Worm (Caenorhabditis elegans) whole organism, L2 larva: ENCODE results near the gene daf-38.

ENCODE experiments used
- R02D3.7 ChIP-seq: fragments of 150-350 bp; optimal IDR thresholded peaks from 2 replicates; lab custom pipeline; 2014; ENCODE audit warnings: missing biosample characterization, missing genetic modification characterization
- Y55F3AM.14 ChIP-seq: fragments of 200-800 bp; sonication (Bioruptor generic); optimal IDR thresholded peaks from 2 replicates; lab custom pipeline; 2018; ENCODE audit warnings: mild to moderate bottlenecking, missing genetic modification characterization, missing compliant biosample characterization
- alr-1 ChIP-seq: fragments of 150-350 bp; optimal IDR thresholded peaks from 2 replicates; lab custom pipeline; 2014; ENCODE audit warnings: missing biosample characterization, missing genetic modification characterization
- ama-1 ChIP-seq: fragments of 150-350 bp; optimal IDR thresholded peaks from 2 replicates; lab custom pipeline; 2018; ENCODE audit warnings: inconsistent platforms
- lin-13 ChIP-seq: fragments of 150-350 bp; optimal IDR thresholded peaks from 2 replicates; lab custom pipeline; 2014; ENCODE audit warnings: missing biosample characterization, missing genetic modification reagents, missing genetic modification characterization
- lin-39 ChIP-seq: fragments of 150-350 bp; optimal IDR thresholded peaks from 2 replicates; lab custom pipeline; 2014; ENCODE audit warnings: missing biosample characterization, missing genetic modification reagents, missing genetic modification characterization
- mdl-1 ChIP-seq, 2 experiments: fragments of 150-350 bp in 1 of 2; sonication (generic microtip) in 1 of 2; optimal IDR thresholded peaks; 2 replicates each; lab custom pipeline; 2017; ENCODE audit warnings: missing biosample characterization in 2 of 2, missing genetic modification characterization in 2 of 2
- nhr-12 ChIP-seq: fragments of 150-350 bp; optimal IDR thresholded peaks from 2 replicates; lab custom pipeline; 2014; ENCODE audit warnings: missing biosample characterization, missing genetic modification characterization
- nhr-129 ChIP-seq: fragments of 150-350 bp; optimal IDR thresholded peaks from 2 replicates; lab custom pipeline; 2014; ENCODE audit warnings: missing biosample characterization, missing genetic modification characterization
- nhr-237 ChIP-seq: fragments of 150-350 bp; optimal IDR thresholded peaks from 2 replicates; lab custom pipeline; 2014; ENCODE audit warnings: missing biosample characterization, missing genetic modification characterization
- skn-1 ChIP-seq: sonication (generic microtip); optimal IDR thresholded peaks from 2 replicates; lab custom pipeline; 2017; ENCODE audit warnings: missing biosample characterization, missing genetic modification characterization
- sma-9 ChIP-seq, 2 experiments: fragments of 150-350 bp in 1 of 2; sonication (generic microtip) in 1 of 2; optimal IDR thresholded peaks; 2 replicates each; lab custom pipeline; 2014 to 2016; ENCODE audit warnings: missing genetic modification characterization in 2 of 2, mild to moderate bottlenecking in 1 of 2, missing biosample characterization in 1 of 2, missing compliant biosample characterization in 1 of 2, missing genetic modification reagents in 1 of 2, moderate library complexity in 1 of 2
- snpc-4 ChIP-seq: fragments of 150-350 bp; optimal IDR thresholded peaks from 2 replicates; lab custom pipeline; 2014; ENCODE audit warnings: missing biosample characterization, missing genetic modification characterization
- unc-39 ChIP-seq: fragments of 150-350 bp; optimal IDR thresholded peaks from 2 replicates; lab custom pipeline; 2014; ENCODE audit warnings: missing biosample characterization, missing genetic modification characterization
- ztf-1 ChIP-seq: fragments of 200-800 bp; sonication (Bioruptor generic); conservative IDR thresholded peaks from 2 replicates; pipeline ENCODE4 v1.3.6; 2022; ENCODE audit warnings: missing genetic modification characterization, missing compliant biosample characterization
- ztf-11 ChIP-seq: sonication (generic microtip); optimal IDR thresholded peaks from 2 replicates; lab custom pipeline; 2017; ENCODE audit warnings: missing biosample characterization, missing genetic modification characterization

The daf-38 gene

DNA sequence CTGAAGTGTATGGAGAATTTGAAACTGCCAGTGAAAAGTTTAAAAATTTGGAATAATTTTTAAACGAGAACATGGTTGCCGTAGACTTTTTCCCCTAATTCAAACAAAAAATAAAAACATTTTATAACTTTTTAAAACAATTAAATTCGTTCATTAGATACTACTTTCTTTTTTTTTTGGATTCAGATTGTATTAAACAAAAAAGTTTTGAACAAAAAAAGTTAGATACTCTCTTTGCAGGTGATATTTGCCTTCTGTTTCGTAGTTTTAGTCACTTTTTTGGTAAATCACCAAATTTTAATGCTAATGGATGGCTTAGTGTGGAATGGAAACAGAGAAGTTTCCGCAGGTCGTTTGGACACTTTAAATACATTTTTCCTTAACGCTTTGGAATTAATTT, 50.5 kb downstream of the daf-38 start, which contains the start of gene Y105C5B.1:
TSS of gene Y105C5B.1 (plus strand) at position 301 of the 400 bp plus-strand sequence.
- no peak for TF ChIP-seq nhr-129 (tag; lab: Kevin White, UChicago)
- no peak for TF ChIP-seq ztf-1 (GFP tag; lab: Robert Waterston, UW)
- no peak for TF ChIP-seq R02D3.7 (tag; lab: Kevin White, UChicago)
- TF ChIP-seq mdl-1 (tag; optimal IDR thresholded peaks at IDR 0.05; lab: Kevin White, UChicago), result no peak
- TF ChIP-seq skn-1, result no peak
- no peak for TF ChIP-seq alr-1 (tag; lab: Kevin White, UChicago)
- no peak for TF ChIP-seq snpc-4 (tag; lab: Kevin White, UChicago)
- no peak for TF ChIP-seq ama-1 (lab: Kevin White, UChicago)
- TF ChIP-seq Y55F3AM.14 (GFP tag; lab: Kevin White, UChicago), result no peak
- no peak for TF ChIP-seq ztf-11 (tag; lab: Kevin White, UChicago)
- no peak for TF ChIP-seq unc-39 (tag; lab: Kevin White, UChicago)
- TF ChIP-seq sma-9 (GFP tag; optimal IDR thresholded peaks at IDR 0.05; lab: Kevin White, UChicago), result no peak
- no peak for TF ChIP-seq sma-9 (tag; optimal IDR thresholded peaks at IDR 0.05; lab: Kevin White, UChicago)
- no peak for TF ChIP-seq lin-39 (tag; lab: Kevin White, UChicago)
- TF ChIP-seq nhr-12 (tag; lab: Kevin White, UChicago), result no peak
- TF ChIP-seq nhr-237, result no peak

- TF ChIP-seq lin-13 (GFP tag; lab: Kevin White, UChicago) (no peak), skn-1 (no peak)
These were observed 52.8 kb downstream of the daf-38 start, which contains the start of gene gcy-25 for ce11 chrIV:15872633-15873032. gcy-25 (plus strand) TSS chrIV:15872933.
